Worm (Caenorhabditis elegans) whole organism, L1 larva: ENCODE results near the gene ZK829.3.

ENCODE experiments used
- dpl-1 ChIP-seq, 3 experiments: fragments of 150-350 bp in 2 of 3; sonication (generic microtip) in 1 of 3; optimal IDR thresholded peaks; 2 replicates each; lab custom pipeline; 2014 to 2017; ENCODE audit warnings: missing biosample characterization in 3 of 3, missing genetic modification characterization in 3 of 3, missing genetic modification reagents in 3 of 3
- lin-13 ChIP-seq: fragments of 150-350 bp; optimal IDR thresholded peaks from 2 replicates; lab custom pipeline; 2014; ENCODE audit warnings: missing biosample characterization, missing genetic modification reagents, missing genetic modification characterization
- rnt-1 ChIP-seq: sonication (generic microtip); optimal IDR thresholded peaks from 2 replicates; lab custom pipeline; 2016; ENCODE audit warnings: mild to moderate bottlenecking, missing genetic modification characterization, moderate library complexity, missing compliant biosample characterization

DNA sequence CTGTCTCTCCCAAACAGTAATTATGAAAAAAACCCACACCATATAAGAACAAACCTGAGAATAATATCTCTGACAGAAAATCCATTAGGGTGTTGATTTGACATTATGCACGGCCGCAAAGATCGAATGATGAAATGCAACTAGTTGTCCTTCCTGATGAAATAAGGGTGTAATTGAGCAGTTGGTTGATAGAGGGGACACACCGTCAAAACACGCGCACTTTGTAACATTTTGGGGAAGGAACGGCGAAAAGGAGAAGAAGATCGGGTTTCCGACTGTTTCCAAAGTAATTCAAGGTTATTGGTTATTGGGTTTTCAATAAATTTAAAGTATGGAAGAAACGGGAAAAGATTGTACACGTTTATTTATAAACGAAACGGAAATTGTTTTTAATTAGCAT, 23.5 kb downstream of the ZK829.3 start, which contains the start of gene ZK822.1:
- TF ChIP-seq rnt-1 (tag; lab: Kevin White, UChicago), result no peak
- no peak for TF ChIP-seq lin-13
- no peak for TF ChIP-seq dpl-1 (GFP tag; optimal IDR thresholded peaks at IDR 0.05; lab: Kevin White, UChicago)
